Fruit fly (Drosophila melanogaster) whole organism, embryonic: ENCODE results near the gene CG13461.

ENCODE experiments used
- Ada2b ChIP-seq: fragments of 200-800 bp; sonication (Bioruptor generic); IDR thresholded peaks from 2 replicates; pipeline ENCODE4 v1.3.6; 2022; ENCODE audit warnings: missing biosample characterization, missing genetic modification characterization
- CG10366 ChIP-seq: fragments of 200-800 bp; sonication (Bioruptor generic); IDR thresholded peaks from 2 replicates; pipeline ENCODE4 v1.3.6; 2022; ENCODE audit warnings: missing biosample characterization, missing genetic modification characterization
- CG11504 ChIP-seq: fragments of 200-800 bp; sonication (Bioruptor generic); optimal IDR thresholded peaks from 3 replicates; lab custom pipeline; 2019; ENCODE audit warnings: missing biosample characterization, mild to moderate bottlenecking, missing genetic modification characterization, moderate library complexity
- CG13123 ChIP-seq: fragments of 200-800 bp; sonication (Bioruptor generic); optimal IDR thresholded peaks from 2 replicates; lab custom pipeline; 2016; ENCODE audit warnings: missing biosample characterization, missing genetic modification characterization
- CG14667 ChIP-seq: fragments of 200-800 bp; sonication (Bioruptor generic); IDR thresholded peaks from 2 replicates; pipeline ENCODE4 v1.3.6; 2022; ENCODE audit warnings: missing biosample characterization, missing genetic modification characterization
- CG14710 ChIP-seq: fragments of 200-800 bp; sonication (Bioruptor generic); optimal IDR thresholded peaks from 3 replicates; lab custom pipeline; 2019; ENCODE audit warnings: missing biosample characterization, mild to moderate bottlenecking, missing genetic modification characterization, moderate library complexity
- CG15696 ChIP-seq: fragments of 200-800 bp; sonication (Bioruptor generic); optimal IDR thresholded peaks from 2 replicates; lab custom pipeline; 2019; ENCODE audit warnings: missing biosample characterization, mild to moderate bottlenecking, missing genetic modification characterization, moderate library complexity
- CG17359 ChIP-seq: fragments of 200-800 bp; sonication (Bioruptor generic); optimal IDR thresholded peaks from 3 replicates; lab custom pipeline; 2018; ENCODE audit warnings: missing biosample characterization, mild to moderate bottlenecking, missing genetic modification characterization, moderate library complexity
- CG17912 ChIP-seq: fragments of 200-800 bp; sonication (Bioruptor generic); optimal IDR thresholded peaks from 2 replicates; lab custom pipeline; 2018; ENCODE audit warnings: missing biosample characterization, mild to moderate bottlenecking, missing genetic modification characterization
- CG2678 ChIP-seq: fragments of 200-800 bp; sonication (Bioruptor generic); optimal IDR thresholded peaks from 3 replicates; lab custom pipeline; 2019; ENCODE audit warnings: missing biosample characterization, mild to moderate bottlenecking, missing genetic modification characterization, moderate library complexity
- CG34224 ChIP-seq: fragments of 200-800 bp; sonication (Bioruptor generic); IDR thresholded peaks from 3 replicates; pipeline ENCODE4 v1.3.6; 2022; ENCODE audit warnings: missing biosample characterization, missing genetic modification characterization; ENCODE audit not compliant: partially characterized antibody
- CG34376 ChIP-seq: fragments of 200-800 bp; sonication (Bioruptor generic); optimal IDR thresholded peaks from 2 replicates; lab custom pipeline; 2018; ENCODE audit warnings: missing biosample characterization, mild to moderate bottlenecking, missing genetic modification characterization
- CG34422 ChIP-seq: fragments of 200-800 bp; sonication (Bioruptor generic); IDR thresholded peaks from 3 replicates; pipeline ENCODE4 v1.3.6; 2022; ENCODE audit warnings: missing biosample characterization, missing genetic modification characterization
- CG6813 ChIP-seq: fragments of 200-800 bp; sonication (Bioruptor generic); optimal IDR thresholded peaks from 2 replicates; lab custom pipeline; 2017; ENCODE audit warnings: missing biosample characterization, missing genetic modification characterization, mild to moderate bottlenecking, moderate library complexity, missing genetic modification reagents
- CG7357 ChIP-seq: fragments of 200-800 bp; sonication (Bioruptor generic); IDR thresholded peaks from 3 replicates; pipeline ENCODE4 v1.3.6; 2022; ENCODE audit warnings: missing biosample characterization, missing genetic modification characterization
- CG7372 ChIP-seq: fragments of 200-800 bp; sonication (Bioruptor generic); IDR thresholded peaks from 2 replicates; pipeline ENCODE4 v1.3.6; 2022; ENCODE audit warnings: missing biosample characterization, missing genetic modification characterization
- Dbx ChIP-seq: fragments of 200-800 bp; sonication (Bioruptor generic); IDR thresholded peaks from 3 replicates; pipeline ENCODE4 v1.3.6; 2022; ENCODE audit warnings: missing biosample characterization, missing genetic modification characterization
- E2f1 ChIP-seq: fragments of 200-800 bp; sonication (Bioruptor generic); IDR thresholded peaks from 2 replicates; pipeline ENCODE4 v1.3.6; 2022; ENCODE audit warnings: missing biosample characterization, missing genetic modification characterization
- Ets97D ChIP-seq: fragments of 200-800 bp; sonication (Bioruptor generic); optimal IDR thresholded peaks from 3 replicates; lab custom pipeline; 2016; ENCODE audit warnings: missing biosample characterization, missing genetic modification characterization
- Fer1 ChIP-seq: fragments of 200-800 bp; sonication (Bioruptor generic); optimal IDR thresholded peaks from 2 replicates; lab custom pipeline; 2017; ENCODE audit warnings: missing biosample characterization, mild to moderate bottlenecking, missing genetic modification characterization
- HLHmδ ChIP-seq: fragments of 200-800 bp; sonication (Bioruptor generic); optimal IDR thresholded peaks from 2 replicates; lab custom pipeline; 2018; ENCODE audit warnings: missing biosample characterization, mild to moderate bottlenecking, missing genetic modification characterization, moderate library complexity
- Hmr ChIP-seq: fragments of 200-800 bp; sonication (Bioruptor generic); optimal IDR thresholded peaks from 3 replicates; lab custom pipeline; 2017; ENCODE audit warnings: mild to moderate bottlenecking, missing biosample characterization, missing genetic modification reagents, missing genetic modification characterization
- Hsf ChIP-seq: fragments of 200-800 bp; sonication (Bioruptor generic); optimal IDR thresholded peaks from 3 replicates; lab custom pipeline; 2016; ENCODE audit warnings: missing biosample characterization, missing genetic modification characterization
- Kr ChIP-seq: fragments of 200-800 bp; sonication (Bioruptor generic); optimal IDR thresholded peaks from 2 replicates; lab custom pipeline; 2017; ENCODE audit warnings: missing biosample characterization, mild to moderate bottlenecking, missing genetic modification characterization
- MESR4 ChIP-seq: fragments of 200-800 bp; sonication (Bioruptor generic); optimal IDR thresholded peaks from 2 replicates; lab custom pipeline; 2018; ENCODE audit warnings: missing biosample characterization, mild to moderate bottlenecking, missing genetic modification characterization, moderate library complexity
- Max ChIP-seq: fragments of 200-800 bp; sonication (Bioruptor generic); optimal IDR thresholded peaks from 2 replicates; lab custom pipeline; 2016; ENCODE audit warnings: missing biosample characterization, mild to moderate bottlenecking, missing genetic modification characterization
- Med ChIP-seq: fragments of 200-800 bp; sonication (Bioruptor generic); peaks from one replicate; lab custom pipeline; 2016; ENCODE audit warnings: missing biosample characterization, missing genetic modification characterization, mild to moderate bottlenecking, inconsistent platforms, moderate library complexity
- NK7.1 ChIP-seq: fragments of 200-800 bp; sonication (Bioruptor generic); optimal IDR thresholded peaks from 3 replicates; lab custom pipeline; 2016; ENCODE audit warnings: missing biosample characterization, missing genetic modification characterization
- Sox102F ChIP-seq: fragments of 200-800 bp; sonication (Bioruptor generic); optimal IDR thresholded peaks from 2 replicates; lab custom pipeline; 2018; ENCODE audit warnings: missing biosample characterization, mild to moderate bottlenecking, missing genetic modification characterization, moderate library complexity
- Usf ChIP-seq: fragments of 200-800 bp; sonication (Bioruptor generic); optimal IDR thresholded peaks from 2 replicates; lab custom pipeline; 2017; ENCODE audit warnings: missing genotype, missing biosample characterization, missing genetic modification characterization
- YL-1 ChIP-seq: fragments of 200-800 bp; sonication (Bioruptor generic); optimal IDR thresholded peaks from 3 replicates; lab custom pipeline; 2017; ENCODE audit warnings: missing biosample characterization, mild to moderate bottlenecking, missing genetic modification characterization
- bsh ChIP-seq, 2 experiments: fragments of 200-800 bp; sonication (Bioruptor generic); optimal IDR thresholded peaks; 2 replicates each; lab custom pipeline; 2017 to 2018; ENCODE audit warnings: mild to moderate bottlenecking in 2 of 2, missing biosample characterization in 2 of 2, missing genetic modification characterization in 2 of 2, moderate library complexity in 1 of 2
- croc ChIP-seq: fragments of 200-800 bp; sonication (Bioruptor generic); conservative IDR thresholded peaks from 3 replicates; pipeline ENCODE4 v1.3.6; 2022; ENCODE audit warnings: missing biosample characterization, missing genetic modification characterization
- ems ChIP-seq: fragments of 200-800 bp; sonication (Bioruptor generic); optimal IDR thresholded peaks from 3 replicates; lab custom pipeline; 2016; ENCODE audit warnings: missing biosample characterization, missing genetic modification characterization
- jing ChIP-seq: fragments of 200-800 bp; sonication (Bioruptor generic); optimal IDR thresholded peaks from 2 replicates; lab custom pipeline; 2018; ENCODE audit warnings: missing biosample characterization, mild to moderate bottlenecking, missing genetic modification characterization
- kah ChIP-seq: fragments of 200-800 bp; sonication (Bioruptor generic); optimal IDR thresholded peaks from 2 replicates; lab custom pipeline; 2018; ENCODE audit warnings: missing biosample characterization, mild to moderate bottlenecking, missing genetic modification characterization
- kni ChIP-seq: fragments of 200-800 bp; sonication (Bioruptor generic); optimal IDR thresholded peaks from 3 replicates; lab custom pipeline; 2017; ENCODE audit warnings: mild to moderate bottlenecking, missing biosample characterization, missing genetic modification reagents, missing genetic modification characterization
- lab ChIP-seq: fragments of 200-800 bp; sonication (Bioruptor generic); optimal IDR thresholded peaks from 3 replicates; lab custom pipeline; 2017; ENCODE audit warnings: missing biosample characterization, missing genetic modification characterization, mild to moderate bottlenecking, moderate library complexity, missing genetic modification reagents
- phol ChIP-seq: fragments of 200-800 bp; sonication (Bioruptor generic); optimal IDR thresholded peaks from 3 replicates; lab custom pipeline; 2018; ENCODE audit warnings: missing biosample characterization, mild to moderate bottlenecking, missing genetic modification characterization, moderate library complexity
- psq ChIP-seq: fragments of 200-800 bp; sonication (Bioruptor generic); optimal IDR thresholded peaks from 2 replicates; lab custom pipeline; 2017; ENCODE audit warnings: missing biosample characterization, missing genetic modification characterization
- run ChIP-seq: fragments of 200-800 bp; sonication (Bioruptor generic); optimal IDR thresholded peaks from 3 replicates; lab custom pipeline; 2018; ENCODE audit warnings: missing biosample characterization, mild to moderate bottlenecking, missing genetic modification characterization
- sim ChIP-seq: fragments of 200-800 bp; sonication (Bioruptor generic); IDR thresholded peaks from 2 replicates; pipeline ENCODE4 v1.3.6; 2022; ENCODE audit warnings: missing biosample characterization, missing genetic modification characterization
- sna ChIP-seq: fragments of 200-800 bp; sonication (Bioruptor generic); IDR thresholded peaks from 2 replicates; pipeline ENCODE4 v1.3.6; 2022; ENCODE audit warnings: missing biosample characterization, missing genetic modification characterization; ENCODE audit not compliant: partially characterized antibody
- stwl ChIP-seq: fragments of 200-800 bp; sonication (Bioruptor generic); optimal IDR thresholded peaks from 3 replicates; lab custom pipeline; 2018; ENCODE audit warnings: missing biosample characterization, mild to moderate bottlenecking, missing genetic modification characterization, moderate library complexity
- tin ChIP-seq: fragments of 200-800 bp; sonication (Bioruptor generic); optimal IDR thresholded peaks from 3 replicates; lab custom pipeline; 2016; ENCODE audit warnings: missing biosample characterization, missing genetic modification characterization
- twi ChIP-seq: fragments of 200-800 bp; optimal IDR thresholded peaks from 2 replicates; lab custom pipeline; 2019; ENCODE audit warnings: missing biosample characterization, mild to moderate bottlenecking, missing genetic modification characterization, moderate library complexity
- unc-4 ChIP-seq: fragments of 200-800 bp; sonication (Bioruptor generic); IDR thresholded peaks from 2 replicates; pipeline ENCODE4 v1.3.6; 2022; ENCODE audit warnings: missing biosample characterization, missing genetic modification characterization; ENCODE audit not compliant: partially characterized antibody
- vnd ChIP-seq: fragments of 200-800 bp; sonication (Bioruptor generic); IDR thresholded peaks from 3 replicates; pipeline ENCODE4 v1.3.6; 2022; ENCODE audit warnings: missing biosample characterization, missing genetic modification characterization; ENCODE audit not compliant: partially characterized antibody
- z ChIP-seq: fragments of 200-800 bp; sonication (Bioruptor generic); IDR thresholded peaks from 3 replicates; pipeline ENCODE4 v1.3.6; 2022; ENCODE audit warnings: missing biosample characterization, missing genetic modification characterization

CG13461 gene

dm6 chr3L:15097878-15098520, 45.7 kb upstream of the CG13461 start, which contains the start of gene Ctps (continued):
- TF ChIP-seq twi (tag; lab: Kevin White, UChicago) (no peak), tin (GFP tag; lab: Kevin White, UChicago) (peak; percentile 7), Usf (no peak), Max (GFP tag; lab: Kevin White, UChicago) (peak; percentile 55), kni (no peak), HLHmδ (no peak), CG17359 (tag; lab: Kevin White, UChicago) (peak; percentile 34), CG34422 (GFP tag; lab: Robert Waterston, UW) (peak; percentile 27; the same call in 1 of the 3 replicates), Hmr (GFP tag; lab: Kevin White, UChicago) (peak; percentile 27), z (0 out of 3 replicates have a peak, but pooled peaks have one; percentile 7), CG15696 (tag; lab: Kevin White, UChicago) (no peak), CG17912 (peak; percentile 19), phol (peak; percentile 2), CG10366 (no peak), CG14710 (tag; lab: Kevin White, UChicago) (peak; percentile 26), bsh (GFP tag; optimal IDR thresholded peaks at IDR 0.05; lab: Kevin White, UChicago) (no peak), CG7357 (GFP tag; lab: Robert Waterston, UW) (no peak), jing (GFP tag; lab: Kevin White, UChicago) (no peak), unc-4 (GFP tag; lab: Robert Waterston, UW) (peak; percentile 28; the same call in 1 of the 2 replicates), croc (GFP tag; lab: Robert Waterston, UW) (no peak), Hsf (GFP tag; lab: Kevin White, UChicago) (peak; percentile 3), Sox102F (GFP tag; lab: Kevin White, UChicago) (no peak), CG14667 (GFP tag; lab: Robert Waterston, UW) (no peak), CG13123 (no peak), ems (GFP tag; lab: Kevin White, UChicago) (peak; percentile 11), Kr (GFP tag; lab: Kevin White, UChicago) (no peak), CG2678 (tag; lab: Kevin White, UChicago) (no peak), MESR4 (GFP tag; lab: Kevin White, UChicago) (peak; percentile 65), CG11504 (tag; lab: Kevin White, UChicago) (peak; percentile 28), Med (GFP tag; lab: Kevin White, UChicago) (peak; percentile 91), Ets97D (GFP tag; lab: Kevin White, UChicago) (peak; percentile 62), kah (GFP tag; lab: Kevin White, UChicago) (no peak), Ada2b (no peak), Fer1 (GFP tag; lab: Kevin White, UChicago) (peak; percentile 27), E2f1 (GFP tag; lab: Robert Waterston, UW) (no peak), stwl (tag; lab: Kevin White, UChicago) (peak; percentile 79), lab (GFP tag; lab: Kevin White, UChicago) (peak; percentile 24), CG34376 (peak; percentile 35), Dbx (GFP tag; lab: Robert Waterston, UW) (no peak), CG6813 (GFP tag; lab: Kevin White, UChicago) (no peak), run (no peak), CG7372 (GFP tag; lab: Robert Waterston, UW) (no peak), sim (no peak), CG34224 (GFP tag; lab: Robert Waterston, UW) (no peak), sna (no peak), YL-1 (GFP tag; lab: Kevin White, UChicago) (peak; percentile 28), vnd (GFP tag; lab: Robert Waterston, UW) (no peak), psq (GFP tag; lab: Kevin White, UChicago) (no peak), NK7.1 (GFP tag; lab: Kevin White, UChicago) (no peak)
